Worm (Caenorhabditis elegans) whole organism, young adult: ENCODE results near the gene B0432.10.

Experiments
- B0336.3 ChIP-seq: fragments of 200-800 bp; sonication (Bioruptor generic); IDR thresholded peaks from 2 replicates; pipeline ENCODE4 v1.3.6; 2022; ENCODE audit warnings: missing genetic modification characterization, missing compliant biosample characterization
- K11D2.4 ChIP-seq: fragments of 200-800 bp; sonication (Bioruptor generic); IDR thresholded peaks from 2 replicates; pipeline ENCODE4 v1.3.6; 2022; ENCODE audit warnings: missing genetic modification reagents, missing genetic modification characterization, missing compliant biosample characterization
- K12H6.12 ChIP-seq: fragments of 200-800 bp; sonication (Bioruptor generic); optimal IDR thresholded peaks from 2 replicates; lab custom pipeline; 2018; ENCODE audit warnings: mild to moderate bottlenecking, missing genetic modification characterization, missing compliant biosample characterization
- Y79H2A.3 ChIP-seq: fragments of 200-800 bp; sonication (Bioruptor generic); conservative IDR thresholded peaks from 2 replicates; pipeline ENCODE4 v1.3.6; 2022; ENCODE audit warnings: missing genetic modification reagents, missing genetic modification characterization, missing compliant biosample characterization
- aptf-3 ChIP-seq: fragments of 200-800 bp; sonication (Bioruptor generic); IDR thresholded peaks from 2 replicates; pipeline ENCODE4 v1.3.6; 2022; ENCODE audit warnings: missing genetic modification characterization, missing compliant biosample characterization
- athp-1 ChIP-seq: sonication (generic microtip); optimal IDR thresholded peaks from 2 replicates; lab custom pipeline; 2017; ENCODE audit warnings: mild to moderate bottlenecking, missing genetic modification characterization, missing compliant biosample characterization
- attf-5 ChIP-seq: fragments of 200-800 bp; sonication (Bioruptor generic); optimal IDR thresholded peaks from 2 replicates; lab custom pipeline; 2018; ENCODE audit warnings: mild to moderate bottlenecking, missing genetic modification characterization, missing compliant biosample characterization
- bed-2 ChIP-seq: fragments of 200-800 bp; sonication (Bioruptor generic); IDR thresholded peaks from 2 replicates; pipeline ENCODE4 v1.3.6; 2022; ENCODE audit warnings: missing genetic modification reagents, missing genetic modification characterization, missing compliant biosample characterization
- ceh-27 ChIP-seq: fragments of 200-800 bp; sonication (Bioruptor generic); optimal IDR thresholded peaks from 2 replicates; lab custom pipeline; 2018; ENCODE audit warnings: mild to moderate bottlenecking, missing genetic modification characterization, moderate library complexity, missing compliant biosample characterization
- ceh-79 ChIP-seq: sonication (generic microtip); optimal IDR thresholded peaks from 2 replicates; lab custom pipeline; 2017; ENCODE audit warnings: mild to moderate bottlenecking, missing genetic modification characterization, missing compliant biosample characterization
- egrh-3 ChIP-seq: fragments of 200-800 bp; sonication (Bioruptor generic); IDR thresholded peaks from 2 replicates; pipeline ENCODE4 v1.3.6; 2022; ENCODE audit warnings: missing genetic modification reagents, missing genetic modification characterization, missing compliant biosample characterization
- hmg-1.2 ChIP-seq: fragments of 200-800 bp; sonication (Bioruptor generic); IDR thresholded peaks from 2 replicates; pipeline ENCODE4 v1.3.6; 2022; ENCODE audit warnings: missing genetic modification reagents, missing genetic modification characterization, missing compliant biosample characterization
- hsf-1 ChIP-seq: fragments of 200-800 bp; sonication (Bioruptor generic); IDR thresholded peaks from 2 replicates; pipeline ENCODE4 v1.3.6; 2022; ENCODE audit warnings: missing genetic modification reagents, missing genetic modification characterization, missing compliant biosample characterization
- let-526 ChIP-seq: fragments of 200-800 bp; sonication (Bioruptor generic); IDR thresholded peaks from 2 replicates; pipeline ENCODE4 v1.3.6; 2022; ENCODE audit warnings: missing genetic modification reagents, missing genetic modification characterization, missing compliant biosample characterization
- let-607 ChIP-seq, 2 experiments: fragments of 200-800 bp in 1 of 2; sonication (Bioruptor generic) in 1 of 2; sonication (generic microtip) in 1 of 2; optimal IDR thresholded peaks; 2 replicates each; lab custom pipeline; 2016 to 2018; ENCODE audit warnings: mild to moderate bottlenecking in 2 of 2, missing compliant biosample characterization in 2 of 2, missing genetic modification characterization in 2 of 2, moderate library complexity in 2 of 2, missing genotype in 1 of 2
- lin-35 ChIP-seq, 3 experiments: fragments of 150-350 bp in 2 of 3; sonication (generic microtip) in 1 of 3; optimal IDR thresholded peaks; 2 replicates each; lab custom pipeline; 2014 to 2018; ENCODE audit warnings: missing biosample characterization in 3 of 3, missing genetic modification characterization in 3 of 3, missing genetic modification reagents in 3 of 3
- lir-1 ChIP-seq: fragments of 200-800 bp; sonication (Bioruptor generic); conservative IDR thresholded peaks from 2 replicates; pipeline ENCODE4 v1.3.6; 2022; ENCODE audit warnings: missing genetic modification reagents, missing genetic modification characterization, missing compliant biosample characterization
- mcd-1 ChIP-seq: fragments of 200-800 bp; sonication (Bioruptor generic); IDR thresholded peaks from 2 replicates; pipeline ENCODE4 v1.3.6; 2022; ENCODE audit warnings: missing genetic modification reagents, missing genetic modification characterization, missing compliant biosample characterization
- nfya-2 ChIP-seq: fragments of 200-800 bp; sonication (Bioruptor generic); IDR thresholded peaks from 2 replicates; pipeline ENCODE4 v1.3.6; 2022; ENCODE audit warnings: missing genetic modification reagents, missing genetic modification characterization, missing compliant biosample characterization
- pbrm-1 ChIP-seq: fragments of 200-800 bp; sonication (Bioruptor generic); IDR thresholded peaks from 2 replicates; pipeline ENCODE4 v1.3.6; 2022; ENCODE audit warnings: missing genetic modification reagents, missing genetic modification characterization, missing compliant biosample characterization
- rec-8 ChIP-seq, 2 experiments: sonication (generic microtip); optimal IDR thresholded peaks; 2 replicates each; lab custom pipeline; 2016; ENCODE audit warnings: mild to moderate bottlenecking in 2 of 2, missing genetic modification characterization in 2 of 2, missing genetic modification reagents in 2 of 2, missing genotype in 2 of 2, missing biosample characterization in 1 of 2, missing compliant biosample characterization in 1 of 2, moderate library complexity in 1 of 2
- sdz-38 ChIP-seq: sonication (generic microtip); optimal IDR thresholded peaks from 2 replicates; lab custom pipeline; 2016; ENCODE audit warnings: missing genotype, missing genetic modification characterization, missing compliant biosample characterization
- snpc-1.3 ChIP-seq: sonication (generic microtip); optimal IDR thresholded peaks from 2 replicates; lab custom pipeline; 2017; ENCODE audit warnings: missing genetic modification characterization, mild to moderate bottlenecking, missing compliant biosample characterization, antibody characterized with exemption, moderate library complexity, missing genotype, missing genetic modification reagents; ENCODE audit not compliant: insufficient read depth
- tbx-9 ChIP-seq: sonication (generic microtip); optimal IDR thresholded peaks from 2 replicates; lab custom pipeline; 2016; ENCODE audit warnings: borderline replicate concordance, missing genetic modification characterization, inconsistent platforms, missing compliant biosample characterization
- unc-62 ChIP-seq: fragments of 150-350 bp; optimal IDR thresholded peaks from 2 replicates; lab custom pipeline; 2014; ENCODE audit warnings: missing biosample characterization, missing genetic modification reagents, missing genetic modification characterization
- zfh-2 ChIP-seq: fragments of 200-800 bp; sonication (Bioruptor generic); conservative IDR thresholded peaks from 2 replicates; pipeline ENCODE4 v1.3.6; 2022; ENCODE audit warnings: missing genetic modification reagents, missing genetic modification characterization, missing compliant biosample characterization
- zim-3 ChIP-seq: sonication (generic microtip); optimal IDR thresholded peaks from 2 replicates; lab custom pipeline; 2017; ENCODE audit warnings: mild to moderate bottlenecking, missing genetic modification characterization, moderate library complexity, missing compliant biosample characterization
- ztf-26 ChIP-seq: sonication (generic microtip); optimal IDR thresholded peaks from 2 replicates; lab custom pipeline; 2017; ENCODE audit warnings: missing genetic modification characterization, missing compliant biosample characterization

B0432.10 gene

ce11 chrII:325639-326350 is 39.7 kb upstream of the B0432.10 start, which contains the start of gene sgcb-1:
TSS of gene sgcb-1 (plus strand) at chrII:326300.
- no peak for TF ChIP-seq let-526 (GFP tag; lab: Robert Waterston, UW)
- peak; percentile 70 for TF ChIP-seq hmg-1.2 (GFP tag; lab: Robert Waterston, UW)
- no peak for TF ChIP-seq let-607 (tag; optimal IDR thresholded peaks at IDR 0.05; lab: Kevin White, UChicago)

ce11 chrII:323048-323776 is 37.1 kb upstream of the B0432.10 start, which contains the start of gene K01A2.10:
TSS of gene K01A2.10 (minus strand) at chrII:323098.
- TF ChIP-seq unc-62 (GFP tag; lab: Kevin White, UChicago) (no peak), snpc-1.3 (tag; lab: Kevin White, UChicago) (no peak), bed-2 (GFP tag; lab: Robert Waterston, UW) (no peak), pbrm-1 (GFP tag; lab: Robert Waterston, UW) (no peak), ceh-27 (GFP tag; lab: Kevin White, UChicago) (peak; percentile 31), attf-5 (GFP tag; lab: Kevin White, UChicago) (peak; percentile 3), egrh-3 (GFP tag; lab: Robert Waterston, UW) (no peak), nfya-2 (GFP tag; lab: Robert Waterston, UW) (no peak), lin-35 (GFP tag; optimal IDR thresholded peaks at IDR 0.05; lab: Kevin White, UChicago) (peak in 1 of 3 experiments; percentile 30), K12H6.12 (tag; lab: Kevin White, UChicago) (peak; percentile 37), hmg-1.2 (GFP tag; lab: Robert Waterston, UW) (peak; percentile 16; the same call in 1 of the 2 replicates), athp-1 (tag; lab: Kevin White, UChicago) (no peak), tbx-9 (no peak), aptf-3 (GFP tag; lab: Robert Waterston, UW) (no peak)

ce11 chrII:321183-321582 is 35.1 kb upstream of the B0432.10 start:
- TF ChIP-seq B0336.3, result 0 out of 2 replicates have a peak, but pooled peaks have one; percentile 13
- 0 out of 2 replicates have a peak, but pooled peaks have one; percentile 2 for TF ChIP-seq hmg-1.2 (GFP tag; lab: Robert Waterston, UW)
- TF ChIP-seq hsf-1 (GFP tag; lab: Robert Waterston, UW), result no peak
- TF ChIP-seq, all 124 proteins: peak for 2

DNA sequence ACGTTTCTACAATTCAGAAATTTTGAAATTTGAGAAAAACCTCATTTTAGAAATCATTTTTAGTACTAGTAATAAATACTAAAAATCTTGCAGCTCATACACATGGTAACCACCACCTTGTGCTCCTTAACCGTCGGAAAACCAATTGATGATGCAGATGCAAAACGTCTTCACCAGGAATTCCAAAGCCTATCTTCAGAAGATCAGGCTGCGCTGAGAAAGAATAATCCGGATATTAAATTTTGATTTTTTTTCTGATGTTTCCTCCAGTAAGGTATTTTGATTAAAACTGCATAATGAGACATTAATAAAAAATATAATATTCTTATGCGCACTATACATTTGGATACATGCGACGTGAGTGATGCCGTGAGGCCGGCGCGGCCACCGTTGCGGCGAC is 34.7 kb upstream of the B0432.10 start:
- TF ChIP-seq nfya-2 (GFP tag; lab: Robert Waterston, UW) (no peak), athp-1 (tag; lab: Kevin White, UChicago) (no peak), hmg-1.2 (GFP tag; lab: Robert Waterston, UW) (0 out of 2 replicates have a peak, but pooled peaks have one; percentile 19), attf-5 (GFP tag; lab: Kevin White, UChicago) (no peak), zfh-2 (GFP tag; lab: Robert Waterston, UW) (no peak), mcd-1 (GFP tag; lab: Robert Waterston, UW) (no peak), ztf-26 (tag; lab: Kevin White, UChicago) (no peak)

DNA sequence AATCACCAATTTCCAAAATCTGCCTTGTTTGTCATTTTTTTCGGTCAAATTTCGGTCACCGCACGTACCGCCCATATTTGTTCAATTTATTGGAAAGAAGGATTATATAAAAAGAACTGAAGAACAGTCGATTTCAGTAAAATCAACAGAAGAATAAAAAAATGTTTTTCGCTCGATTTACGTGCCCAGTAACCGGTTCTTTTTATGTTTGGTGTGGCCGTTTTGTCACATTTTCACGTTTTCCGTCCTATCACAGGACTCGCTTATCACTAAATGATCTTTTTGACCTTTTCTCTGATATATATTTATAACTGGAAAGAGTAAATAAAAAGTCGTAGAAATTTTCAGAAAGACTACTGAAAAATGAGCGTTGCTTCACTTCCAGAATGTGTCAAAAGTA is 33.4 kb upstream of the B0432.10 start, which contains the start of gene far-7:
Gene far-7, plus strand, starts transcription at position 331 of the 400 bp plus-strand sequence.
- TF ChIP-seq zim-3 (tag; lab: Kevin White, UChicago), result no peak
- TF ChIP-seq mcd-1 (GFP tag; lab: Robert Waterston, UW), result no peak
- TF ChIP-seq hmg-1.2 (GFP tag; lab: Robert Waterston, UW), result no peak
- no peak for TF ChIP-seq Y79H2A.3 (GFP tag; lab: Robert Waterston, UW)
- no peak for TF ChIP-seq lir-1
- TF ChIP-seq sdz-38 (tag; lab: Kevin White, UChicago), result no peak
- TF ChIP-seq rec-8 (tag; optimal IDR thresholded peaks at IDR 0.05; lab: Kevin White, UChicago), result no peak
- TF ChIP-seq ceh-79 (tag; lab: Kevin White, UChicago), result no peak
- TF ChIP-seq K11D2.4 (GFP tag; lab: Robert Waterston, UW), result no peak
